Worm (Caenorhabditis elegans) whole organism, late embryonic: ENCODE measurements around the gene alg-1.

Experiments used
- ceh-9 ChIP-seq: sonication (generic microtip); optimal IDR thresholded peaks from 2 replicates; lab custom pipeline; 2016; ENCODE audit warnings: mild to moderate bottlenecking, missing genetic modification characterization, inconsistent platforms, missing compliant biosample characterization
- dve-1 ChIP-seq: sonication (generic microtip); optimal IDR thresholded peaks from 2 replicates; lab custom pipeline; 2017; ENCODE audit warnings: antibody characterized with exemption, mild to moderate bottlenecking, missing genetic modification characterization, missing compliant biosample characterization
- lin-11 ChIP-seq: fragments of 200-800 bp; sonication (Bioruptor generic); optimal IDR thresholded peaks from 2 replicates; lab custom pipeline; 2018; ENCODE audit warnings: mild to moderate bottlenecking, missing genetic modification characterization, missing compliant biosample characterization
- mec-3 ChIP-seq: sonication (generic microtip); optimal IDR thresholded peaks from 2 replicates; lab custom pipeline; 2016; ENCODE audit warnings: borderline replicate concordance, missing genetic modification characterization, missing compliant biosample characterization
- nhr-11 ChIP-seq: fragments of 150-350 bp; optimal IDR thresholded peaks from 2 replicates; lab custom pipeline; 2014; ENCODE audit warnings: missing biosample characterization, missing genetic modification characterization
- sdc-2 ChIP-seq: sonication (generic microtip); optimal IDR thresholded peaks from 2 replicates; lab custom pipeline; 2016; ENCODE audit warnings: missing genotype, missing genetic modification characterization, missing compliant biosample characterization
- tbx-2 ChIP-seq: sonication (generic microtip); optimal IDR thresholded peaks from 2 replicates; lab custom pipeline; 2016; ENCODE audit warnings: missing genetic modification characterization, missing compliant biosample characterization
- ttx-3 ChIP-seq: sonication (generic microtip); optimal IDR thresholded peaks from 2 replicates; lab custom pipeline; 2016; ENCODE audit warnings: missing genetic modification reagents, missing genetic modification characterization, missing compliant biosample characterization

ce11 chrX:13909850-13910249 lies 39.1 kb upstream of the alg-1 start, which contains the start of gene Y26E6A.3:
- no peak for TF ChIP-seq dve-1 (tag; lab: Kevin White, UChicago)
- TF ChIP-seq lin-11 (tag; lab: Kevin White, UChicago), result no peak
- no peak for TF ChIP-seq tbx-2
- no peak for TF ChIP-seq ceh-9 (tag; lab: Kevin White, UChicago)
- TF ChIP-seq sdc-2 (tag; lab: Kevin White, UChicago), result no peak
- no peak for TF ChIP-seq nhr-11 (tag; lab: Kevin White, UChicago)
- no peak for TF ChIP-seq mec-3 (tag; lab: Kevin White, UChicago)
- TF ChIP-seq ttx-3, result no peak
